Worm (Caenorhabditis elegans): Measurements from ENCODE around the gene T28A11.13.

- TF ChIP-seq ceh-90 (tag; optimal IDR thresholded peaks at IDR 0.05) (no peak), blmp-1 (tag; optimal IDR thresholded peaks at IDR 0.05) (no peak), nhr-237 (tag; optimal IDR thresholded peaks at IDR 0.05) (no peak), C34B4.2 (tag; optimal IDR thresholded peaks at IDR 0.05) (no peak), snpc-4 (tag; optimal IDR thresholded peaks at IDR 0.05) (no peak), aly-2 (tag; optimal IDR thresholded peaks at IDR 0.05) (no peak)
Observed at ce11 chrV:3204433-3204832, 45.6 kb downstream of the T28A11.13 start.

Data from whole organism, L1 larva.